Worm (Caenorhabditis elegans) whole organism, midembryonic: Measurements from ENCODE around the gene nhr-10.

Source experiments
- T22C8.4 ChIP-seq: fragments of 200-800 bp; sonication (Bioruptor generic); IDR thresholded peaks from 2 replicates; pipeline ENCODE4 v1.3.6; 2022; ENCODE audit warnings: missing genetic modification characterization, missing compliant biosample characterization
- flt-1 ChIP-seq: fragments of 200-800 bp; sonication (Bioruptor generic); IDR thresholded peaks from 2 replicates; pipeline ENCODE4 v1.3.6; 2022; ENCODE audit warnings: missing genetic modification characterization, missing compliant biosample characterization
- med-1 ChIP-seq: sonication (generic microtip); optimal IDR thresholded peaks from 2 replicates; lab custom pipeline; 2017; ENCODE audit warnings: missing genetic modification characterization, mild to moderate bottlenecking, missing compliant biosample characterization, antibody characterized with exemption, missing genetic modification reagents; ENCODE audit not compliant: insufficient read depth
- ref-1 ChIP-seq: fragments of 200-800 bp; sonication (Bioruptor generic); conservative IDR thresholded peaks from 2 replicates; pipeline ENCODE4 v1.3.6; 2022; ENCODE audit warnings: missing genetic modification reagents, missing genetic modification characterization, missing compliant biosample characterization
- tab-1 ChIP-seq: fragments of 200-800 bp; sonication (Bioruptor generic); IDR thresholded peaks from 2 replicates; pipeline ENCODE4 v1.3.6; 2022; ENCODE audit warnings: missing genetic modification characterization, missing compliant biosample characterization
- ztf-23 ChIP-seq: fragments of 200-800 bp; sonication (Bioruptor generic); IDR thresholded peaks from 2 replicates; pipeline ENCODE4 v1.3.6; 2022; ENCODE audit warnings: missing genetic modification reagents, missing genetic modification characterization, missing compliant biosample characterization

DNA sequence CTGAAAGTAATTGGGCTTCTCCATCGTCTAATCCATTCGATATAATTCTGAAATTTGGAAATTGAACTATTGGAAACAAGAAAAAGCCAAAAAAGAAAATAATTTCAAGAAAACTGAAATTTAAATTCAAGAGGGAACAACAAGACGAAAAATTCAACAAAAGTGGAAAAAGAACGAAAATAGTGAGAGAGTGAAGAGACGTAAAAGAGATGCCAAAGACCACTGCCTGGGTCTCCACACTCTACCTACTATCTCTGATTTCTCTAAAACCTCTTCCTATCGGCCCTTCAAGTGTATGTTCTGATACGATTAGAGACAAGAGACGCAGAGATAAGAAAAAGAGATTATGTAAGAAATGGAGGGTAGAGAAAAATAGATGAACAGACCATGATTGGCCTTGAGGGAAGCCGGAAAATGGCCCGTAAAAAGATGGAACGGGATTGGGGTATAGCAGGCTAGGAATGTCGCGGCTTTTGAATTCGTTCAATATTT, 38.6 kb upstream of the nhr-10 start, which contains the start of gene ogt-1:
- TF ChIP-seq med-1 (no peak), T22C8.4 (GFP tag; lab: Robert Waterston, UW) (no peak), ztf-23 (GFP tag; lab: Robert Waterston, UW) (peak; percentile 57; the same call in 1 of the 2 replicates), ref-1 (GFP tag; lab: Robert Waterston, UW) (no peak), tab-1 (no peak), flt-1 (GFP tag; lab: Robert Waterston, UW) (no peak)
